Worm (Caenorhabditis elegans): ENCODE results near the gene F15D4.6.

Gene F15D4.6

DNA sequence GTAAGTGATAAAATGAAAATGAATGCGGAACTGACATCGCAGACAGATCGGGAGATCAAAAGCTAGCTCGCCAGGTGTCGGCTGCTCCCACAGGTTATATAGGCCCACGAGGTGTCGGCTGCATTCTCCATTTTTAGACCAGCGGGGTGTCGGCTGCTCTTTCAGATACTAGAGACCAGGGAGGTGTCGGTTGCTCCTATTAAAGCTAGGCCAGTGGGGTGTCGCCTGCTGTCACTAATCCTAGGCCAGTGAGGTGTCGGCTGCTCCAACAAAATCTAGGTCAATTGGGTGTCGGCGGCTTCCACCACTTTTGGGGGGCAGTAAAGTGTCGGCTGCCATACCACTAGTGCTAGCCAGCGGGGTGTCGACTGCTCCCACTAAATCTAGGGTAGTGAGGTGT lies 40.9 kb downstream of the F15D4.6 start:
- TF ChIP-seq nhr-28 (tag; optimal IDR thresholded peaks at IDR 0.05) (no peak), nhr-237 (tag; optimal IDR thresholded peaks at IDR 0.05) (no peak), F44E2.7 (GFP tag; IDR thresholded peaks at IDR 0.05) (0 out of 2 replicates have a peak, but pooled peaks have one; percentile 43), jun-1 (tag; optimal IDR thresholded peaks at IDR 0.05) (no peak), D1046.2 (GFP tag; IDR thresholded peaks at IDR 0.05) (0 out of 2 replicates have a peak, but pooled peaks have one; percentile 21), dve-1 (tag; optimal IDR thresholded peaks at IDR 0.05; ENCODE audit: insufficient read depth) (no peak), daf-19 (GFP tag; conservative IDR thresholded peaks at IDR 0.05) (no peak), lsy-2 (tag; optimal IDR thresholded peaks at IDR 0.05) (no peak), ceh-32 (tag; optimal IDR thresholded peaks at IDR 0.05; ENCODE audit: poor library complexity) (no peak), lin-13 (GFP tag; optimal IDR thresholded peaks at IDR 0.05) (peak; percentile 3), ztf-7 (tag; optimal IDR thresholded peaks at IDR 0.05) (no peak), saeg-2 (GFP tag; IDR thresholded peaks at IDR 0.05) (no peak), daf-16 (GFP tag; optimal IDR thresholded peaks at IDR 0.05) (no peak), daf-16 (tag; optimal IDR thresholded peaks at IDR 0.05) (no peak), dmd-6 (GFP tag; IDR thresholded peaks at IDR 0.05) (no peak), skn-1 (tag; optimal IDR thresholded peaks at IDR 0.05) (no peak), zfp-2 (tag; optimal IDR thresholded peaks at IDR 0.05) (no peak), set-16 (GFP tag; IDR thresholded peaks at IDR 0.05) (peak; percentile 64), Y75B8A.6 (GFP tag; IDR thresholded peaks at IDR 0.05) (no peak), daf-8 (GFP tag; IDR thresholded peaks at IDR 0.05) (no peak), cey-2 (tag; optimal IDR thresholded peaks at IDR 0.05; ENCODE audit: borderline replicate concordance, insufficient read depth) (no peak), ceh-62 (tag; optimal IDR thresholded peaks at IDR 0.05) (no peak), dmd-8 (GFP tag; IDR thresholded peaks at IDR 0.05) (peak; percentile 33; the same call in 1 of the 2 replicates)

DNA sequence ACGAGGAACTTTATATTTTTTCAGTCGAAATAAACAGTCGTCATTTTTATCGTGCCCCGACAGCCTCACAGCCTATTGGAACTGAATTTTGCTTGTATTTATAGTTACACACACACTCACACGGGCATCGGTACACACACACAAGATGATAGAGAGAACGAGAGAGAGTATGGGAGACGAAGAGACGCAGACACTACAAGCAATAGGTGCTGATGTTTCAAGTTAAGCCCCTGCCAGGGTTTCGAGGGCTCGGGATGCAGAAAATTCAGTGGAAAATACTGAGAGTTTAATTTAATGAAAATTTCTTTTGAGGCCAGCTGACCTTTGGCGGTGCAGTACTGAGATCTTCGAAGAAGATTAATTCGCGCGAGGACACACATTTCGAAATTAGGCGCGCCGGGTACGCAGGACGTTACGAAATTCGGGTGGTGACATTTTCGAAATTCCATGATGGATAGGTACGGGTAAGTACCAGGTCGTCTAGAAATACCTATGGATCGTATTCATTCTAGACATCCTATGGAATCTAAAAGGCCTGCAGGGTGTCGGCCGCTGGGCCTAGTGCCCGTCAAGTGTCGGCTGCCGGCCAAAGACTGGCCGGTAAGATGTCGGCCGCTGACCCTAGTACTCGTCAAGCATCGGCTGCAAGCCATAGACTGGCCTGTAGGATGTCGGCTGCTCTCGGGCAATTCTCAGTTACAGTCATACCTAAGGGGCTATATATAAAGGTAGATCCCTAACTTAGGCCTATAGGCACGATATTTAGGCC lies 41.7 kb downstream of the F15D4.6 start:
- TF ChIP-seq unc-62 (GFP tag; optimal IDR thresholded peaks at IDR 0.05 in 1 of 2), result peak in 1 of 2 experiments; percentile 84
- TF ChIP-seq unc-62 (tag; optimal IDR thresholded peaks at IDR 0.05), result no peak
- no peak for TF ChIP-seq saeg-2 (GFP tag; IDR thresholded peaks at IDR 0.05)
- TF ChIP-seq attf-4 (tag; optimal IDR thresholded peaks at IDR 0.05), result no peak
- TF ChIP-seq nhr-28 (tag; optimal IDR thresholded peaks at IDR 0.05), result peak; percentile 17
- TF ChIP-seq skn-1 (tag; optimal IDR thresholded peaks at IDR 0.05), result no peak
- peak; percentile 48 for TF ChIP-seq set-16 (GFP tag; IDR thresholded peaks at IDR 0.05)
- TF ChIP-seq dve-1 (tag; optimal IDR thresholded peaks at IDR 0.05; ENCODE audit: insufficient read depth), result peak; percentile 2
- TF ChIP-seq aha-1 (tag), result peak; percentile 75
- TF ChIP-seq daf-16 (GFP tag; optimal IDR thresholded peaks at IDR 0.05), result no peak
- peak; percentile 12 for TF ChIP-seq daf-16 (tag; optimal IDR thresholded peaks at IDR 0.05)
- peak; percentile 38; the same call in 1 of the 2 replicates for TF ChIP-seq D1046.2 (GFP tag; IDR thresholded peaks at IDR 0.05)
- 0 out of 2 replicates have a peak, but pooled peaks have one; percentile 8 for TF ChIP-seq tag-97 (GFP tag; IDR thresholded peaks at IDR 0.05)
- 0 out of 2 replicates have a peak, but pooled peaks have one; percentile 8 for TF ChIP-seq T26A8.4 (GFP tag; IDR thresholded peaks at IDR 0.05)
- TF ChIP-seq fos-1 (tag; optimal IDR thresholded peaks at IDR 0.05), result no peak
- no peak for TF ChIP-seq nhr-10 (tag; optimal IDR thresholded peaks at IDR 0.05)
- no peak for TF ChIP-seq ztf-7 (tag; optimal IDR thresholded peaks at IDR 0.05)
- TF ChIP-seq aly-2 (tag; optimal IDR thresholded peaks at IDR 0.05), result no peak
- TF ChIP-seq hif-1 (tag; optimal IDR thresholded peaks at IDR 0.05), result no peak

- TF ChIP-seq ztf-11 (tag; optimal IDR thresholded peaks at IDR 0.05) (no peak), ceh-44 (GFP tag; IDR thresholded peaks at IDR 0.05) (no peak), daf-19 (GFP tag; conservative IDR thresholded peaks at IDR 0.05) (no peak; the same call in 1 of the 2 replicates), mdl-1 (tag; optimal IDR thresholded peaks at IDR 0.05) (peak; percentile 67 to 79), Y48G9A.11 (GFP tag; IDR thresholded peaks at IDR 0.05) (no peak), aha-1 (tag) (peak; percentile 95), saeg-2 (GFP tag; IDR thresholded peaks at IDR 0.05) (no peak), ztf-7 (tag; optimal IDR thresholded peaks at IDR 0.05) (no peak), T26A8.4 (GFP tag; IDR thresholded peaks at IDR 0.05) (0 out of 2 replicates have a peak, but pooled peaks have one; percentile 41), lin-13 (GFP tag; optimal IDR thresholded peaks at IDR 0.05) (no peak), Y75B8A.6 (GFP tag; IDR thresholded peaks at IDR 0.05) (no peak), nhr-76 (tag; optimal IDR thresholded peaks at IDR 0.05) (no peak), ceh-82 (tag; optimal IDR thresholded peaks at IDR 0.05) (no peak), tra-1 (GFP tag; IDR thresholded peaks at IDR 0.05) (0 out of 2 replicates have a peak, but pooled peaks have one; percentile 8), T20F7.1 (GFP tag; optimal IDR thresholded peaks at IDR 0.05) (no peak), Y5F2A.4 (GFP tag; optimal IDR thresholded peaks at IDR 0.05) (no peak), dmd-6 (GFP tag; IDR thresholded peaks at IDR 0.05) (peak; percentile 26; the same call in 1 of the 2 replicates), nhr-42 (GFP tag; IDR thresholded peaks at IDR 0.05) (0 out of 2 replicates have a peak, but pooled peaks have one; percentile 33), snpc-1.2 (GFP tag; IDR thresholded peaks at IDR 0.05) (no peak), arid-1 (GFP tag; conservative IDR thresholded peaks at IDR 0.05) (no peak)
Observed at ce11 chrII:13291406-13292124, 42.6 kb downstream of the F15D4.6 start.

Data from whole organism, L4 larva.